Fruit fly (Drosophila melanogaster): Measurements from ENCODE around the gene TwdlZ.

dm6 chrX:16718169-16718723 is 19.7 kb upstream of the TwdlZ start:
- TF ChIP-seq CG15336 (GFP tag; IDR thresholded peaks at IDR 0.05) (no peak), CG4318 (GFP tag; optimal IDR thresholded peaks at IDR 0.05) (no peak), pdm3 (GFP tag; optimal IDR thresholded peaks at IDR 0.05) (no peak), CG11294 (GFP tag; IDR thresholded peaks at IDR 0.05) (no peak), topi (GFP tag; optimal IDR thresholded peaks at IDR 0.05) (no peak)
